Worm (Caenorhabditis elegans) whole organism, mixed stage, embryonic: Measurements from ENCODE around the gene R13H9.6.

Experiments used
- ces-1 ChIP-seq: fragments of 150-350 bp; optimal IDR thresholded peaks from 2 replicates; lab custom pipeline; 2014; ENCODE audit warnings: missing biosample characterization, missing genetic modification reagents, missing genetic modification characterization
- flh-1 ChIP-seq: fragments of 200-800 bp; sonication (Bioruptor generic); optimal IDR thresholded peaks from 2 replicates; lab custom pipeline; 2018; ENCODE audit warnings: mild to moderate bottlenecking, missing genetic modification characterization, moderate library complexity, missing compliant biosample characterization
- nhr-12 ChIP-seq: fragments of 150-350 bp; optimal IDR thresholded peaks from 2 replicates; lab custom pipeline; 2014; ENCODE audit warnings: missing biosample characterization, missing genetic modification characterization
- nhr-237 ChIP-seq: fragments of 150-350 bp; optimal IDR thresholded peaks from 2 replicates; lab custom pipeline; 2014; ENCODE audit warnings: missing biosample characterization, missing genetic modification characterization
- pha-4 ChIP-seq: fragments of 150-350 bp; optimal IDR thresholded peaks from 2 replicates; lab custom pipeline; 2018; ENCODE audit warnings: missing biosample characterization, missing genetic modification reagents, missing genetic modification characterization
- sptf-1 ChIP-seq: sonication (generic microtip); optimal IDR thresholded peaks from 2 replicates; lab custom pipeline; 2017; ENCODE audit warnings: mild to moderate bottlenecking, missing genetic modification characterization, moderate library complexity, missing compliant biosample characterization
- unc-62 ChIP-seq: fragments of 150-350 bp; optimal IDR thresholded peaks from 2 replicates; lab custom pipeline; 2014; ENCODE audit warnings: missing biosample characterization, missing genetic modification reagents, missing genetic modification characterization

DNA sequence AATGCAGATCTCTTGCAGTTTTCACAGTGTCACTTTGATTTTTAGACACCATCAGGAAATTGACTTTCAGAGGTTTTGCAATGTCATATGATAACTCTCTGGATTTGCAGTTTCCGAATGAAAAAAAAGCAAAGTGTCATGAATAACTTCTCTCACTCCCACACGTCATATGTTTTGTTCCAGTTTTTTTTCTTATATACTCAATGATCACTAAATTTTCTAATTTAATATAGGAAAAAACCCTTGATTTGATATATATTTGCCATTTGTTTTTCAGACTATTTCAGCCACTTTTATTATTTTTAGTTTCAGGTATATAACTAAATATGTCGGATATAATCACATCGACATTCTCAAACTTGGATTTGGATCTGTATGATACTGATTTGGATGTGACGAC lies 31.0 kb downstream of the R13H9.6 start, which contains the start of gene C09B9.1:
- no peak for TF ChIP-seq nhr-12
- no peak for TF ChIP-seq sptf-1
- no peak for TF ChIP-seq flh-1 (GFP tag; lab: Kevin White, UChicago)
- no peak for TF ChIP-seq ces-1 (GFP tag; lab: Kevin White, UChicago)
- TF ChIP-seq unc-62 = no peak
- TF ChIP-seq pha-4 (tag; lab: Kevin White, UChicago) = no peak
- no peak for TF ChIP-seq nhr-237 (tag; lab: Kevin White, UChicago)
